Fruit fly (Drosophila melanogaster) whole organism, embryonic: ENCODE results near the gene CG43897.

Experiments
- BtbVII ChIP-seq: fragments of 200-800 bp; sonication (Bioruptor generic); optimal IDR thresholded peaks from 3 replicates; lab custom pipeline; 2017; ENCODE audit warnings: missing biosample characterization, mild to moderate bottlenecking, missing genetic modification characterization
- CG10366 ChIP-seq: fragments of 200-800 bp; sonication (Bioruptor generic); IDR thresholded peaks from 2 replicates; pipeline ENCODE4 v1.3.6; 2022; ENCODE audit warnings: missing biosample characterization, missing genetic modification characterization
- CG11456 ChIP-seq: fragments of 200-800 bp; sonication (Bioruptor generic); IDR thresholded peaks from 3 replicates; pipeline ENCODE4 v1.3.6; 2022; ENCODE audit warnings: missing biosample characterization, missing genetic modification characterization
- CG12155 ChIP-seq: fragments of 200-800 bp; sonication (Bioruptor generic); optimal IDR thresholded peaks from 3 replicates; lab custom pipeline; 2016; ENCODE audit warnings: missing biosample characterization, missing genetic modification characterization
- CG12659 ChIP-seq: fragments of 200-800 bp; sonication (Bioruptor generic); optimal IDR thresholded peaks from 3 replicates; lab custom pipeline; 2017; ENCODE audit warnings: mild to moderate bottlenecking, missing biosample characterization, missing genetic modification reagents, missing genetic modification characterization
- CG15696 ChIP-seq: fragments of 200-800 bp; sonication (Bioruptor generic); optimal IDR thresholded peaks from 2 replicates; lab custom pipeline; 2019; ENCODE audit warnings: missing biosample characterization, mild to moderate bottlenecking, missing genetic modification characterization, moderate library complexity
- CG31388 ChIP-seq: fragments of 200-800 bp; sonication (Bioruptor generic); optimal IDR thresholded peaks from 2 replicates; lab custom pipeline; 2016; ENCODE audit warnings: missing biosample characterization, missing genetic modification characterization
- CG3407 ChIP-seq: fragments of 200-800 bp; sonication (Bioruptor generic); optimal IDR thresholded peaks from 2 replicates; lab custom pipeline; 2018; ENCODE audit warnings: missing biosample characterization, mild to moderate bottlenecking, missing genetic modification characterization
- CG4617 ChIP-seq: fragments of 200-800 bp; sonication (Bioruptor generic); optimal IDR thresholded peaks from 3 replicates; lab custom pipeline; 2016; ENCODE audit warnings: missing biosample characterization, missing genetic modification characterization, borderline replicate concordance
- CG4707 ChIP-seq: fragments of 200-800 bp; sonication (Bioruptor generic); optimal IDR thresholded peaks from 2 replicates; lab custom pipeline; 2018; ENCODE audit warnings: missing biosample characterization, mild to moderate bottlenecking, missing genetic modification characterization, moderate library complexity
- CG4820 ChIP-seq: fragments of 200-800 bp; sonication (Bioruptor generic); optimal IDR thresholded peaks from 3 replicates; lab custom pipeline; 2016; ENCODE audit warnings: missing biosample characterization, missing genetic modification characterization
- CG7271 ChIP-seq: fragments of 200-800 bp; sonication (Bioruptor generic); optimal IDR thresholded peaks from 2 replicates; lab custom pipeline; 2018; ENCODE audit warnings: missing biosample characterization, mild to moderate bottlenecking, missing genetic modification characterization, moderate library complexity
- CG7357 ChIP-seq: fragments of 200-800 bp; sonication (Bioruptor generic); IDR thresholded peaks from 3 replicates; pipeline ENCODE4 v1.3.6; 2022; ENCODE audit warnings: missing biosample characterization, missing genetic modification characterization
- CG7556 ChIP-seq: fragments of 200-800 bp; sonication (Bioruptor generic); optimal IDR thresholded peaks from 2 replicates; lab custom pipeline; 2017; ENCODE audit warnings: missing biosample characterization, mild to moderate bottlenecking, missing genetic modification characterization
- CG7963 ChIP-seq: fragments of 200-800 bp; sonication (Bioruptor generic); IDR thresholded peaks from 3 replicates; pipeline ENCODE4 v1.3.6; 2022; ENCODE audit warnings: missing biosample characterization, missing genetic modification characterization; ENCODE audit not compliant: partially characterized antibody
- CG8388 ChIP-seq: fragments of 200-800 bp; sonication (Bioruptor generic); optimal IDR thresholded peaks from 2 replicates; lab custom pipeline; 2019; ENCODE audit warnings: missing biosample characterization, mild to moderate bottlenecking, missing genetic modification characterization, moderate library complexity
- Doc3 ChIP-seq: fragments of 200-800 bp; sonication (Bioruptor generic); IDR thresholded peaks from 3 replicates; pipeline ENCODE4 v1.3.6; 2022; ENCODE audit warnings: missing biosample characterization, missing genetic modification characterization; ENCODE audit not compliant: partially characterized antibody
- Drgx ChIP-seq: fragments of 200-800 bp; sonication (Bioruptor generic); IDR thresholded peaks from 2 replicates; pipeline ENCODE4 v1.3.6; 2022; ENCODE audit warnings: missing biosample characterization, missing genetic modification characterization
- Ets97D ChIP-seq: fragments of 200-800 bp; sonication (Bioruptor generic); optimal IDR thresholded peaks from 3 replicates; lab custom pipeline; 2016; ENCODE audit warnings: missing biosample characterization, missing genetic modification characterization
- Hey ChIP-seq: fragments of 200-800 bp; sonication (Bioruptor generic); optimal IDR thresholded peaks from 3 replicates; lab custom pipeline; 2018; ENCODE audit warnings: missing biosample characterization, mild to moderate bottlenecking, missing genetic modification characterization
- Mrtf ChIP-seq: fragments of 200-800 bp; sonication (Bioruptor generic); IDR thresholded peaks from 3 replicates; pipeline ENCODE4 v1.3.6; 2022; ENCODE audit warnings: missing biosample characterization, missing genetic modification characterization
- NC2α ChIP-seq: fragments of 200-800 bp; sonication (Bioruptor generic); optimal IDR thresholded peaks from 2 replicates; lab custom pipeline; 2016; ENCODE audit warnings: missing biosample characterization, missing genetic modification characterization
- Spps ChIP-seq: fragments of 200-800 bp; sonication (Bioruptor generic); optimal IDR thresholded peaks from 2 replicates; lab custom pipeline; 2018; ENCODE audit warnings: missing biosample characterization, mild to moderate bottlenecking, missing genetic modification characterization
- Sry-δ ChIP-seq: fragments of 200-800 bp; sonication (Bioruptor generic); optimal IDR thresholded peaks from 2 replicates; lab custom pipeline; 2016; ENCODE audit warnings: missing biosample characterization, missing genetic modification characterization
- Trl ChIP-seq, 3 experiments: fragments of >200 bp in 2 of 3; fragments of 200-800 bp in 1 of 3; sonication (Bioruptor generic) in 1 of 3; optimal IDR thresholded peaks; 2 replicates in 1 of 3; 3 replicates in 2 of 3; lab custom pipeline; 2016 to 2017; ENCODE audit warnings: missing biosample characterization in 1 of 3, missing genetic modification characterization in 1 of 3
- abd-A ChIP-seq: fragments of 200-800 bp; sonication (Bioruptor generic); optimal IDR thresholded peaks from 3 replicates; lab custom pipeline; 2019; ENCODE audit warnings: missing biosample characterization, mild to moderate bottlenecking, missing genetic modification characterization, moderate library complexity
- ash1 ChIP-seq: fragments of 200-800 bp; sonication (Bioruptor generic); optimal IDR thresholded peaks from 2 replicates; lab custom pipeline; 2018; ENCODE audit warnings: missing biosample characterization, mild to moderate bottlenecking, missing genetic modification characterization
- btn ChIP-seq: fragments of 200-800 bp; sonication (Bioruptor generic); optimal IDR thresholded peaks from 2 replicates; lab custom pipeline; 2016; ENCODE audit warnings: missing biosample characterization, missing genetic modification characterization
- ci ChIP-seq: fragments of 200-800 bp; sonication (Bioruptor generic); IDR thresholded peaks from 3 replicates; pipeline ENCODE4 v1.3.6; 2022; ENCODE audit warnings: missing biosample characterization, missing genetic modification characterization
- disco-r ChIP-seq: fragments of 200-800 bp; sonication (Bioruptor generic); optimal IDR thresholded peaks from 2 replicates; lab custom pipeline; 2016; ENCODE audit warnings: missing biosample characterization, missing genetic modification characterization
- gfzf ChIP-seq: fragments of 200-800 bp; sonication (Bioruptor generic); optimal IDR thresholded peaks from 2 replicates; lab custom pipeline; 2016; ENCODE audit warnings: missing biosample characterization, mild to moderate bottlenecking, missing genetic modification characterization, moderate library complexity
- grn ChIP-seq: fragments of 200-800 bp; sonication (Bioruptor generic); optimal IDR thresholded peaks from 3 replicates; lab custom pipeline; 2017; ENCODE audit warnings: missing biosample characterization, missing genetic modification characterization
- gt ChIP-seq: fragments of 200-800 bp; sonication (Bioruptor generic); IDR thresholded peaks from 2 replicates; pipeline ENCODE4 v1.3.6; 2022; ENCODE audit warnings: missing biosample characterization, missing genetic modification characterization
- hb ChIP-seq: fragments of 200-800 bp; sonication (Bioruptor generic); IDR thresholded peaks from 3 replicates; pipeline ENCODE4 v1.3.6; 2022; ENCODE audit warnings: missing biosample characterization, missing genetic modification characterization; ENCODE audit not compliant: partially characterized antibody
- ind ChIP-seq: fragments of 200-800 bp; sonication (Bioruptor generic); optimal IDR thresholded peaks from 3 replicates; lab custom pipeline; 2016; ENCODE audit warnings: missing biosample characterization, missing genetic modification characterization
- kay ChIP-seq: fragments of 200-800 bp; sonication (Bioruptor generic); optimal IDR thresholded peaks from 2 replicates; lab custom pipeline; 2016; ENCODE audit warnings: missing biosample characterization, missing genetic modification characterization
- lilli ChIP-seq: fragments of 200-800 bp; sonication (Bioruptor generic); optimal IDR thresholded peaks from 3 replicates; lab custom pipeline; 2016; ENCODE audit warnings: missing biosample characterization, missing genetic modification characterization
- lmd ChIP-seq: fragments of 200-800 bp; sonication (Bioruptor generic); IDR thresholded peaks from 2 replicates; pipeline ENCODE4 v1.3.6; 2022; ENCODE audit warnings: missing biosample characterization, missing genetic modification characterization
- mld ChIP-seq: fragments of 200-800 bp; sonication (Bioruptor generic); IDR thresholded peaks from 3 replicates; pipeline ENCODE4 v1.3.6; 2022; ENCODE audit warnings: missing biosample characterization, missing genetic modification characterization; ENCODE audit not compliant: partially characterized antibody
- peb ChIP-seq: fragments of 200-800 bp; sonication (Bioruptor generic); IDR thresholded peaks from 2 replicates; pipeline ENCODE4 v1.3.6; 2022; ENCODE audit warnings: missing biosample characterization, missing genetic modification characterization
- phol ChIP-seq: fragments of 200-800 bp; sonication (Bioruptor generic); optimal IDR thresholded peaks from 3 replicates; lab custom pipeline; 2018; ENCODE audit warnings: missing biosample characterization, mild to moderate bottlenecking, missing genetic modification characterization, moderate library complexity
- pnt ChIP-seq: fragments of 200-800 bp; sonication (Bioruptor generic); optimal IDR thresholded peaks from 3 replicates; lab custom pipeline; 2016; ENCODE audit warnings: missing biosample characterization, missing genetic modification characterization
- row ChIP-seq: fragments of 200-800 bp; sonication (Bioruptor generic); IDR thresholded peaks from 3 replicates; pipeline ENCODE4 v1.3.6; 2022; ENCODE audit warnings: missing biosample characterization, missing genetic modification characterization
- shn ChIP-seq: fragments of 200-800 bp; sonication (Bioruptor generic); optimal IDR thresholded peaks from 3 replicates; lab custom pipeline; 2016; ENCODE audit warnings: missing biosample characterization, missing genetic modification characterization
- sob ChIP-seq: fragments of 200-800 bp; sonication (Bioruptor generic); IDR thresholded peaks from 2 replicates; pipeline ENCODE4 v1.3.6; 2022; ENCODE audit warnings: missing biosample characterization, missing genetic modification characterization
- tll ChIP-seq, 2 experiments: fragments of 200-800 bp in 1 of 2; fragments of >200 bp in 1 of 2; sonication (Bioruptor generic) in 1 of 2; optimal IDR thresholded peaks; 2 replicates each; lab custom pipeline; 2017 to 2019; ENCODE audit warnings: missing biosample characterization in 2 of 2, missing genetic modification characterization in 2 of 2, mild to moderate bottlenecking in 1 of 2, moderate library complexity in 1 of 2
- trem ChIP-seq: fragments of 200-800 bp; optimal IDR thresholded peaks from 3 replicates; lab custom pipeline; 2019; ENCODE audit warnings: missing biosample characterization, mild to moderate bottlenecking, missing genetic modification characterization, moderate library complexity
- unc-4 ChIP-seq: fragments of 200-800 bp; sonication (Bioruptor generic); IDR thresholded peaks from 2 replicates; pipeline ENCODE4 v1.3.6; 2022; ENCODE audit warnings: missing biosample characterization, missing genetic modification characterization; ENCODE audit not compliant: partially characterized antibody
- zen ChIP-seq: fragments of 200-800 bp; sonication (Bioruptor generic); optimal IDR thresholded peaks from 3 replicates; lab custom pipeline; 2018; ENCODE audit warnings: missing biosample characterization, mild to moderate bottlenecking, missing genetic modification characterization, moderate library complexity

Gene CG43897

DNA sequence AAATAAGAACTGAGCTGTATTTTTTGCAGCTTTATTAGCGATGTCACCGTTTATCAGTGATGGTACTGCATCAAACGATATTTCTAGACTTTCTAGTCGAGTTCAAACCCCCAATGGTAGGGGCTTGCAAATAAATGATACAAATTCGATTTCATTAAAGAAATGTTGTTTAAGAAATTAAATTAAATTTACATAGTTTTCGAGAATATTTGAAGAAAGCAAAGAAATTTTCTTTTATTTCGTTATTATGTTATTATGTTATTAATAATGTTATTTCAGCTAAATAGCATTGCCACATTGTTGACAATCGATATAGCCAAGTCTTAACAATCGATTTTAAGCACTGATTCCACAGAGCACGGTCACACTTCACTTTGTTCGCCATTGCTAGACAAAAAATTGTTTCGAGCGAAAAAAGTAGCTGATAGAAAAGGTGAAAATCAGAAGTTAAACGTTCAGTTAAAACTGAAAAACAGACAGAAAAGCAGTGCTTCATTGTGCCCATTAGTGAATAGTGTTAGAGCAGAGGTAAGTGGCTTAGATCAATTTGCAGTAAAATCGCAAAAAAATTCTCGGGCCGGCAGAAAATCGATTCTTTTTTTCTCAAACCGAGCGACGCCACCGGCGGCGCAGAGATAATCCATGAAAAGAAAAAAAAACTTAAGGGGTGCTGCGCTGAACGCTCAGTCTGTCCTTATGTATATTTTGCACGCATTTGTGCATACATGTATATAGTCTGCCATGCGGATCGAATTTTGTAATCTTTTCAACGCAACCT, 50.8 kb downstream of the CG43897 start, which contains the start of the genes iPLA2-VIA and Ciz1 (continued):
- no peak for TF ChIP-seq CG12155 (GFP tag; lab: Kevin White, UChicago)
- TF ChIP-seq row (GFP tag; lab: Robert Waterston, UW) = peak; percentile 72
- TF ChIP-seq CG11456 (GFP tag; lab: Robert Waterston, UW) = no peak
- no peak for TF ChIP-seq CG31388 (GFP tag; lab: Kevin White, UChicago)
- no peak for TF ChIP-seq CG10366 (GFP tag; lab: Robert Waterston, UW)
- TF ChIP-seq ash1 = no peak
- TF ChIP-seq CG8388 = no peak
- no peak for TF ChIP-seq CG3407 (GFP tag; lab: Kevin White, UChicago)
- TF ChIP-seq Drgx (GFP tag; lab: Robert Waterston, UW) = no peak
- no peak for TF ChIP-seq Mrtf (GFP tag; lab: Robert Waterston, UW)
- no peak for TF ChIP-seq ci (GFP tag; lab: Robert Waterston, UW)
- TF ChIP-seq sob = peak; percentile 22; the same call in 1 of the 2 replicates
- no peak for TF ChIP-seq CG7271 (tag; lab: Kevin White, UChicago)
- no peak for TF ChIP-seq NC2α (GFP tag; lab: Kevin White, UChicago)
- peak; percentile 37 for TF ChIP-seq ind (GFP tag; lab: Kevin White, UChicago)
- TF ChIP-seq CG4707 (GFP tag; lab: Kevin White, UChicago) = no peak
- peak; percentile 48 for TF ChIP-seq zen (tag; lab: Kevin White, UChicago)
- no peak for TF ChIP-seq CG4820 (GFP tag; lab: Kevin White, UChicago)
- TF ChIP-seq phol (tag; lab: Kevin White, UChicago) = peak; percentile 97
- no peak for TF ChIP-seq peb (GFP tag; lab: Robert Waterston, UW)
- TF ChIP-seq pnt (GFP tag; lab: Kevin White, UChicago) = peak; percentile 14
- TF ChIP-seq hb (GFP tag; lab: Robert Waterston, UW) = peak; percentile 71
- no peak for TF ChIP-seq CG7357 (GFP tag; lab: Robert Waterston, UW)
- peak; percentile 96 for TF ChIP-seq Sry-δ (GFP tag; lab: Kevin White, UChicago)
- TF ChIP-seq CG4617 = peak; percentile 31
- TF ChIP-seq tll (GFP tag; optimal IDR thresholded peaks at IDR 0.05; lab: Kevin White, UChicago) = peak; percentile 23 to 34
- TF ChIP-seq CG12659 (GFP tag; lab: Kevin White, UChicago) = peak; percentile 84
- TF ChIP-seq disco-r (GFP tag; lab: Kevin White, UChicago) = no peak
- peak; percentile 62 for TF ChIP-seq Ets97D
- TF ChIP-seq lilli (GFP tag; lab: Kevin White, UChicago) = peak; percentile 7
- TF ChIP-seq gfzf (GFP tag; lab: Kevin White, UChicago) = peak; percentile 67
- TF ChIP-seq CG15696 (tag; lab: Kevin White, UChicago) = peak; percentile 25
- no peak for TF ChIP-seq btn (GFP tag; lab: Kevin White, UChicago)
- no peak for TF ChIP-seq shn
- TF ChIP-seq abd-A (tag; lab: Kevin White, UChicago) = no peak
- TF ChIP-seq unc-4 (GFP tag; lab: Robert Waterston, UW) = peak; percentile 79
- peak; percentile 37 for TF ChIP-seq grn (GFP tag; lab: Kevin White, UChicago)
- TF ChIP-seq Trl (optimal IDR thresholded peaks at IDR 0.05; lab: Kevin White, UChicago) = no peak
- TF ChIP-seq Trl (GFP tag; optimal IDR thresholded peaks at IDR 0.05; lab: Kevin White, UChicago) = no peak
- no peak for TF ChIP-seq gt
- TF ChIP-seq BtbVII (GFP tag; lab: Kevin White, UChicago) = no peak
- TF ChIP-seq Spps = no peak
- peak; percentile 83 for TF ChIP-seq trem (tag; lab: Kevin White, UChicago)
- peak; percentile 47; the same call in 1 of the 3 replicates for TF ChIP-seq CG7963 (GFP tag; lab: Robert Waterston, UW)
- peak; percentile 32; the same call in 1 of the 3 replicates for TF ChIP-seq mld
- no peak for TF ChIP-seq Hey (tag; lab: Kevin White, UChicago)
- TF ChIP-seq CG7556 (GFP tag; lab: Kevin White, UChicago) = no peak
- no peak for TF ChIP-seq kay (GFP tag; lab: Kevin White, UChicago)
- TF ChIP-seq lmd (GFP tag; lab: Robert Waterston, UW) = no peak
- peak; percentile 66 for TF ChIP-seq Doc3 (GFP tag; lab: Robert Waterston, UW)
